Fruit fly (Drosophila melanogaster): Measurements from ENCODE around the gene tefu.

Gene tefu

DNA sequence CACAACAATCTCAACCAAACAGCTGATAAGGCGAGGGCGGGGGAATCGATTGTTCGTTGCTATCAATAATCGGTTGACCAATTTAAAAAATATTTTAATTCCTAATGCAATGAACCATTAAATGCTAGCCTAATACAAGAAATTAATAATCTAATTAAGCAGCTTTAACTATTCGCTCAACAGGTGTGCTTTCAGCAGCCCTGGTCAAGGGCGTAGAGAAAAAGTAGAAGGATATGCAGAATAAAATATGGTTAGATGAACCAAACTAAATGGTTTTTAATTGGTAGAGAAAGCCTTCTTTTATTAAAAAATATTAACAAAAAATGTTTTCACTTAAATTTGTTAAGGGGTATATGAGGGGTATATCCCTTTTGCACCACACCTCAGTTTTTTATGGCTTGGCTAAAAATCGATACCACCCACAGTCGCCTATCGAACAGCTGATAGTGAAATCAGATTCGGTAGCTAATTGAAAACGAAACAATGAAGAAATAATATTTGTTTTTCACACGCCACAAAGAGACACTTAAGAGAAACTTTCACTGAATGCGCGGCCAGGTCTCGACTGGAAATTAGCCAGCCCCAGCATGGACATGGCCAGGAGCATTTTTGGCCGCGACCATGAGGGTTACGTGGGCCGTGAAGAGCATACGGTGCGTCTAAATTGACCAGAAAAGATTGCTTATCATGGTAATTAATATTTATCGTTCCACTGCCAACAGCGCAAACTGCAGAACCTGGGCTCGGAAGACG lies 23.0 kb downstream of the tefu start, which contains the start of the genes SIDL and CG12241 (continued):
- TF ChIP-seq CG17361 (GFP tag; IDR thresholded peaks at IDR 0.05), result peak; percentile 93
- TF ChIP-seq CG9817 (tag; optimal IDR thresholded peaks at IDR 0.05), result peak; percentile 71
- peak; percentile 73 for TF ChIP-seq pb (GFP tag; optimal IDR thresholded peaks at IDR 0.05)
- TF ChIP-seq org-1 (GFP tag; optimal IDR thresholded peaks at IDR 0.05), result peak; percentile 11
- peak; percentile 72 for TF ChIP-seq Hsf (GFP tag; optimal IDR thresholded peaks at IDR 0.05)
- TF ChIP-seq Sry-δ (GFP tag; optimal IDR thresholded peaks at IDR 0.05), result peak; percentile 66
- TF ChIP-seq B-H1 (GFP tag; IDR thresholded peaks at IDR 0.05), result peak; percentile 93
- no peak for TF ChIP-seq CG10321 (GFP tag; IDR thresholded peaks at IDR 0.05)
- peak; percentile 21 for TF ChIP-seq shn (GFP tag; optimal IDR thresholded peaks at IDR 0.05)
- peak; percentile 73 to 87 for TF ChIP-seq dpn (GFP tag; optimal IDR thresholded peaks at IDR 0.05)
- TF ChIP-seq CG11723 (GFP tag; optimal IDR thresholded peaks at IDR 0.05), result no peak
- peak; percentile 79 for TF ChIP-seq CG1233 (GFP tag; optimal IDR thresholded peaks at IDR 0.05)
- TF ChIP-seq CG13624 (GFP tag; optimal IDR thresholded peaks at IDR 0.05), result peak; percentile 89
- TF ChIP-seq amos (GFP tag; IDR thresholded peaks at IDR 0.05; ENCODE audit: partially characterized antibody), result no peak
- TF ChIP-seq CG10654 (GFP tag; optimal IDR thresholded peaks at IDR 0.05), result peak; percentile 71
- TF ChIP-seq CG14050 (GFP tag; IDR thresholded peaks at IDR 0.05), result no peak
- TF ChIP-seq CG3407 (GFP tag; optimal IDR thresholded peaks at IDR 0.05), result peak; percentile 44
- TF ChIP-seq CrebB (tag; optimal IDR thresholded peaks at IDR 0.05), result no peak
- TF ChIP-seq peb (GFP tag; IDR thresholded peaks at IDR 0.05), result peak; percentile 80
- no peak for TF ChIP-seq NC2α (GFP tag; optimal IDR thresholded peaks at IDR 0.05)
- TF ChIP-seq row (GFP tag; IDR thresholded peaks at IDR 0.05), result peak; percentile 76
- peak; percentile 50 for TF ChIP-seq PHDP (tag; optimal IDR thresholded peaks at IDR 0.05)
- peak; percentile 36 for TF ChIP-seq bigmax (GFP tag; optimal IDR thresholded peaks at IDR 0.05)
- peak; percentile 57 for TF ChIP-seq grau (tag; optimal IDR thresholded peaks at IDR 0.05)
- no peak for TF ChIP-seq pita (GFP tag; optimal IDR thresholded peaks at IDR 0.05)
- TF ChIP-seq nom (GFP tag; optimal IDR thresholded peaks at IDR 0.05), result peak; percentile 75
- peak; percentile 93 for TF ChIP-seq sob (GFP tag; IDR thresholded peaks at IDR 0.05)
- TF ChIP-seq lab (GFP tag; optimal IDR thresholded peaks at IDR 0.05), result no peak
- TF ChIP-seq Jarid2 (GFP tag; optimal IDR thresholded peaks at IDR 0.05), result no peak
- TF ChIP-seq dimm (GFP tag; IDR thresholded peaks at IDR 0.05), result no peak
- peak; percentile 92 for TF ChIP-seq MBD-R2 (GFP tag; IDR thresholded peaks at IDR 0.05)
- peak; percentile 92 for TF ChIP-seq CG11695 (GFP tag; IDR thresholded peaks at IDR 0.05)
- TF ChIP-seq kay (GFP tag; optimal IDR thresholded peaks at IDR 0.05), result peak; percentile 69
- peak; percentile 54 to 91 for TF ChIP-seq crp (GFP tag; optimal IDR thresholded peaks at IDR 0.05)
- TF ChIP-seq crc (GFP tag; optimal IDR thresholded peaks at IDR 0.05), result peak; percentile 67
- TF ChIP-seq CG13424 (tag; optimal IDR thresholded peaks at IDR 0.05), result peak; percentile 51
- peak; percentile 73 for TF ChIP-seq CG4854 (GFP tag; optimal IDR thresholded peaks at IDR 0.05)
- no peak for TF ChIP-seq hth (optimal IDR thresholded peaks at IDR 0.05)
- no peak for TF ChIP-seq Hmr (GFP tag; optimal IDR thresholded peaks at IDR 0.05)
- no peak for TF ChIP-seq D19A (tag; optimal IDR thresholded peaks at IDR 0.05)
- peak; percentile 12 for TF ChIP-seq dmrt11E (tag; optimal IDR thresholded peaks at IDR 0.05)
- no peak for TF ChIP-seq Hand (GFP tag; optimal IDR thresholded peaks at IDR 0.05)
- TF ChIP-seq trem (tag; optimal IDR thresholded peaks at IDR 0.05), result peak; percentile 73
- peak; percentile 66 for TF ChIP-seq unpg (GFP tag; optimal IDR thresholded peaks at IDR 0.05)
- TF ChIP-seq tio (GFP tag; optimal IDR thresholded peaks at IDR 0.05), result no peak
- TF ChIP-seq lilli (GFP tag; optimal IDR thresholded peaks at IDR 0.05), result peak; percentile 87
- no peak for TF ChIP-seq Sry-β (GFP tag; optimal IDR thresholded peaks at IDR 0.05)
- no peak; the same call in 1 of the 2 replicates for TF ChIP-seq Poxn (GFP tag; IDR thresholded peaks at IDR 0.05)
- peak; percentile 61 for TF ChIP-seq CG10209 (GFP tag; optimal IDR thresholded peaks at IDR 0.05)
- TF ChIP-seq CG4328 (GFP tag; optimal IDR thresholded peaks at IDR 0.05), result no peak

Data from whole organism, embryonic.